Worm (Caenorhabditis elegans): ENCODE measurements around the gene rev-3.

The rev-3 gene

DNA sequence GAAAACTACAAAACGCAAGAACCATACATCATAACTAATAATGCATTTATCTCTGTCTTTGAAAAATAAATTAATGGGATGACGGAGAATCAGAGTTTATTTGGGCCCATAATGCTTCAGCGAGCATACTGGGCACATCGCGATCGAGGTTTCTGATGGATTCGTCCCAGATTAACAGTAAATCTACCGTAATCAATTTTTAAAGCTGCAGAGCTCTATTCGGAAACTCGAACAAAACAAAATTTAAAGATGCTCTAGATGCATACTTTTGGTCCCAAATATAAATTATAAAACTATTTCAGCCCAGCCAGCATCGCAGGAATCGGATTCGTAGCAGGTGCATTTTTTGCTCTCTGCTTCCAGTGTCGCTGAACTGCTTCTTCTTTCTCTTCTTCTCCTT is 37.6 kb upstream of the rev-3 start:
- no peak for TF ChIP-seq mep-1 (tag; optimal IDR thresholded peaks at IDR 0.05)
- TF ChIP-seq ceh-39 (tag; optimal IDR thresholded peaks at IDR 0.05): no peak
- TF ChIP-seq mab-5 (tag; optimal IDR thresholded peaks at IDR 0.05): no peak
- no peak for TF ChIP-seq drap-1 (GFP tag; optimal IDR thresholded peaks at IDR 0.05)
- no peak for TF ChIP-seq nhr-12 (tag; optimal IDR thresholded peaks at IDR 0.05)
- no peak for TF ChIP-seq nhr-28 (tag; optimal IDR thresholded peaks at IDR 0.05)
- no peak for TF ChIP-seq sptf-1 (tag; optimal IDR thresholded peaks at IDR 0.05)
- TF ChIP-seq mls-2 (tag; optimal IDR thresholded peaks at IDR 0.05): no peak
- no peak for TF ChIP-seq pha-4 (tag; optimal IDR thresholded peaks at IDR 0.05)
- no peak for TF ChIP-seq nhr-2 (tag; optimal IDR thresholded peaks at IDR 0.05)
- TF ChIP-seq lin-13 (tag; optimal IDR thresholded peaks at IDR 0.05): no peak
- no peak for TF ChIP-seq cnd-1 (tag; optimal IDR thresholded peaks at IDR 0.05)
- no peak for TF ChIP-seq nhr-76 (tag; optimal IDR thresholded peaks at IDR 0.05)
- TF ChIP-seq hlh-1 (tag; optimal IDR thresholded peaks at IDR 0.05): no peak

DNA sequence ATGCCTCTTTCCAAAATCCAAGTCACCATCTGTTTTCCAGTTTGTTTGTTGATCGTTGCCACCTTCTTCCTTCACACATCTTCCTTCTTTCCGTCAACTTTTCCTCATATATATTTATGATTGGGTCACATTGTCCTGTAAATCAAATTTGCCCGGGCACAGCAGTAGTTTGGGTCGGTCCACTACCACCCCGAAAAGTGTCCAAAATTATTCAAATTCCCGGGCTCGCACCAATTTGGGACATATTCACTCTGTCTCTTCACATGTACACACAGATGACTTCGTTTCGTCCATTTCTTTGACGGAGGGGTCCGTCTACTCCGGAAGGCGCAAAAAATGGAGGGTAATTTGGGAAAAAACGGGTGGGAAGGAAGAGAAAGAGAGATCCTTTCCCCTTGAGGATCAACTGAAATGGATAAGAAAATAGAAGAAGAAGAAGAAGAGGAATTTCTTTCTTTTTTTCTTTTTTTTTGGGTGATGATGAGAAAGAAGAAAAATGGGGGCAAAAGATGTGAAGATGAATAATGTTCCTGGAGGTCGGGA is 36.5 kb upstream of the rev-3 start:
- TF ChIP-seq elt-3 (tag; optimal IDR thresholded peaks at IDR 0.05): no peak
- no peak for TF ChIP-seq cnd-1 (tag; optimal IDR thresholded peaks at IDR 0.05)
- peak; percentile 88 for TF ChIP-seq ces-1 (GFP tag; optimal IDR thresholded peaks at IDR 0.05)
- no peak for TF ChIP-seq unc-62 (GFP tag; optimal IDR thresholded peaks at IDR 0.05)

ce11 chrIII:5824450-5824972 is 34.1 kb upstream of the rev-3 start:
- TF ChIP-seq mep-1 (tag; optimal IDR thresholded peaks at IDR 0.05) (no peak), unc-120 (tag; optimal IDR thresholded peaks at IDR 0.05; ENCODE audit: poor library complexity, severe bottlenecking) (no peak), ces-1 (GFP tag; optimal IDR thresholded peaks at IDR 0.05) (no peak), ztf-11 (tag; optimal IDR thresholded peaks at IDR 0.05) (no peak), unc-62 (GFP tag; optimal IDR thresholded peaks at IDR 0.05) (peak; percentile 15), zip-8 (tag; optimal IDR thresholded peaks at IDR 0.05) (no peak), lsy-2 (tag; optimal IDR thresholded peaks at IDR 0.05) (no peak), M03D4.4 (tag; optimal IDR thresholded peaks at IDR 0.05) (no peak)

ce11 chrIII:5823617-5824016 is 33.2 kb upstream of the rev-3 start, which contains the start of gene R12B2.8:
Gene R12B2.8 (plus strand): TSS chrIII:5823917.
- no peak for TF ChIP-seq bed-3 (GFP tag; optimal IDR thresholded peaks at IDR 0.05)
- no peak for TF ChIP-seq sptf-1 (tag; optimal IDR thresholded peaks at IDR 0.05)
- no peak for TF ChIP-seq lin-13 (tag; optimal IDR thresholded peaks at IDR 0.05)
- no peak for TF ChIP-seq nhr-237 (tag; optimal IDR thresholded peaks at IDR 0.05)
- TF ChIP-seq mls-2 (tag; optimal IDR thresholded peaks at IDR 0.05): no peak
- no peak for TF ChIP-seq ztf-11 (tag; optimal IDR thresholded peaks at IDR 0.05)
- no peak for TF ChIP-seq tbx-8 (GFP tag; optimal IDR thresholded peaks at IDR 0.05)
- TF ChIP-seq lsy-2 (tag; optimal IDR thresholded peaks at IDR 0.05): no peak
- no peak for TF ChIP-seq nhr-28 (tag; optimal IDR thresholded peaks at IDR 0.05)
- no peak for TF ChIP-seq cnd-1 (tag; optimal IDR thresholded peaks at IDR 0.05)
- TF ChIP-seq M03D4.4 (tag; optimal IDR thresholded peaks at IDR 0.05): no peak
- TF ChIP-seq pha-4 (tag; optimal IDR thresholded peaks at IDR 0.05): no peak
- no peak for TF ChIP-seq nhr-76 (tag; optimal IDR thresholded peaks at IDR 0.05)
- no peak for TF ChIP-seq ceh-83 (GFP tag; optimal IDR thresholded peaks at IDR 0.05)
- TF ChIP-seq ham-2 (GFP tag; optimal IDR thresholded peaks at IDR 0.05): no peak
- TF ChIP-seq mab-5 (tag; optimal IDR thresholded peaks at IDR 0.05): no peak

ce11 chrIII:5822816-5823215 is 32.4 kb upstream of the rev-3 start:
- TF ChIP-seq ztf-11 (tag; optimal IDR thresholded peaks at IDR 0.05) (no peak), ces-1 (GFP tag; optimal IDR thresholded peaks at IDR 0.05) (peak; percentile 58)

ce11 chrIII:5815932-5816331 is 25.5 kb upstream of the rev-3 start, which contains the start of gene sma-4:
Gene sma-4 (plus strand): TSS chrIII:5816232.
- TF ChIP-seq ceh-43 (GFP tag; optimal IDR thresholded peaks at IDR 0.05): no peak
- TF ChIP-seq elt-3 (tag; optimal IDR thresholded peaks at IDR 0.05): no peak
- no peak for TF ChIP-seq unc-120 (tag; optimal IDR thresholded peaks at IDR 0.05; ENCODE audit: poor library complexity, severe bottlenecking)
- TF ChIP-seq bed-3 (GFP tag; optimal IDR thresholded peaks at IDR 0.05): no peak
- TF ChIP-seq nhr-12 (tag; optimal IDR thresholded peaks at IDR 0.05): no peak
- no peak for TF ChIP-seq pha-4 (tag; optimal IDR thresholded peaks at IDR 0.05)
- TF ChIP-seq ham-2 (GFP tag; optimal IDR thresholded peaks at IDR 0.05): no peak
- no peak for TF ChIP-seq sem-2 (GFP tag; optimal IDR thresholded peaks at IDR 0.05)
- no peak for TF ChIP-seq mls-2 (tag; optimal IDR thresholded peaks at IDR 0.05)
- no peak for TF ChIP-seq unc-39 (tag; optimal IDR thresholded peaks at IDR 0.05)
- no peak for TF ChIP-seq ceh-83 (GFP tag; optimal IDR thresholded peaks at IDR 0.05)
- TF ChIP-seq ceh-39 (tag; optimal IDR thresholded peaks at IDR 0.05): no peak
- no peak for TF ChIP-seq mab-5 (tag; optimal IDR thresholded peaks at IDR 0.05)
- TF ChIP-seq mep-1 (tag; optimal IDR thresholded peaks at IDR 0.05): no peak
- no peak for TF ChIP-seq zip-8 (tag; optimal IDR thresholded peaks at IDR 0.05)
- TF ChIP-seq nhr-76 (tag; optimal IDR thresholded peaks at IDR 0.05): no peak
